Fruit fly (Drosophila melanogaster): ENCODE measurements around the gene CG12994.

Gene CG12994

DNA sequence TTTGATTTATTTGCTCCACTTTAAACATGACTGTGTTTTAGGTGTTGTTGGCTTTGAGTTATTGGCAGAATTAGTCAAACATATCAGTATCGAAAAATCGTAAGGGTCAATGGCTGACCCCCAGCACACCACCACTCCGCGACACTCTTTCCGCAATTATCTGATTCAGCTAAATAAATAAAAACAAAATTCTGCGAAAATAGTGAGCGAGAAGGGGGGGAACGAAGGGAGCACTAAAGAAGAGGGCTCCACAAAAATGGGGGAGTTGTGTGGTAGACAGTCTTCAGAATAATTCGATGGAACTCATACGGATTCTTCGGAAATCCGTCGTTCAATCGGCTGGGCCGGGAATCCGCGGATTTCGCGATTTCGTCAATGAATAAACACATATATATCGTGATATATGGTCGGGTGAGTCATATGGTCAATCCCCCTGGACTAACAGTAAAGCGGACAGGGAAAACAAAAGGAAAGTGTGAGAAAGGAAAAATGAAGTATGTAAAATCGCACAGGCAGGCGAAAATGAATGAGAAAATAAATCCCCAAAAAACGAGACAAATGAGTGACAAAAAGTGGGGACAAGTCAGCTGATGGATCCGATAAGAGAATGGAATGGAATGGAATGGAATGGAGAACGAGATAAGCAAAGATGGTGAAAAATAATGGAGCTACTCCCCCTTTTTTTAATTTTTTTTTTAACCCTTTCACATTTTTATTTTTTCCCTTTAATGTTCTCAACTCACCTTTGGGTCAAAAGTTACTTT, 41.7 kb upstream of the CG12994 start:
- TF ChIP-seq CG32121 (GFP tag; IDR thresholded peaks at IDR 0.05) (no peak), Pif1A (GFP tag; optimal IDR thresholded peaks at IDR 0.05) (no peak), CG4496 (GFP tag; IDR thresholded peaks at IDR 0.05) (no peak)

- TF ChIP-seq CG10348 (GFP tag; IDR thresholded peaks at IDR 0.05): no peak
- no peak for TF ChIP-seq CG8301 (tag; optimal IDR thresholded peaks at IDR 0.05)
- no peak for TF ChIP-seq CG32121 (GFP tag; IDR thresholded peaks at IDR 0.05)
- peak; percentile 21 for TF ChIP-seq CG15710 (tag; optimal IDR thresholded peaks at IDR 0.05)
- no peak for TF ChIP-seq CG17806 (tag; optimal IDR thresholded peaks at IDR 0.05)
- TF ChIP-seq gl (tag; optimal IDR thresholded peaks at IDR 0.05): no peak
- peak; percentile 28 for TF ChIP-seq CG8159 (tag; optimal IDR thresholded peaks at IDR 0.05)
Observed at dm6 chrX:17484152-17484807, 40.5 kb upstream of the CG12994 start.

- TF ChIP-seq D1 (tag; optimal IDR thresholded peaks at IDR 0.05): no peak
- no peak for TF ChIP-seq CG9948 (tag; optimal IDR thresholded peaks at IDR 0.05)
- TF ChIP-seq CG14655 (GFP tag; optimal IDR thresholded peaks at IDR 0.05): no peak
- TF ChIP-seq CG32121 (GFP tag; IDR thresholded peaks at IDR 0.05): no peak
- no peak for TF ChIP-seq CG15710 (tag; optimal IDR thresholded peaks at IDR 0.05)
- TF ChIP-seq Pif1A (GFP tag; optimal IDR thresholded peaks at IDR 0.05): peak; percentile 24
- TF ChIP-seq CG4496 (GFP tag; IDR thresholded peaks at IDR 0.05): 0 out of 3 replicates have a peak, but pooled peaks have one; percentile 21
- no peak for TF ChIP-seq CG8301 (tag; optimal IDR thresholded peaks at IDR 0.05)
- no peak for TF ChIP-seq CG8159 (tag; optimal IDR thresholded peaks at IDR 0.05)
Observed at dm6 chrX:17482808-17483207, 39.0 kb upstream of the CG12994 start.

- no peak for TF ChIP-seq CG4496 (GFP tag; IDR thresholded peaks at IDR 0.05)
- TF ChIP-seq Ets98B (GFP tag; IDR thresholded peaks at IDR 0.05): no peak
- no peak for TF ChIP-seq CG17806 (tag; optimal IDR thresholded peaks at IDR 0.05)
- no peak for TF ChIP-seq Pif1B (GFP tag; optimal IDR thresholded peaks at IDR 0.05)
- TF ChIP-seq Pif1A (GFP tag; optimal IDR thresholded peaks at IDR 0.05): no peak
- TF ChIP-seq CG13204 (GFP tag; optimal IDR thresholded peaks at IDR 0.05): no peak
- no peak for TF ChIP-seq gl (tag; optimal IDR thresholded peaks at IDR 0.05)
- TF ChIP-seq Snoo (tag; optimal IDR thresholded peaks at IDR 0.05): no peak
- TF ChIP-seq CG8159 (tag; optimal IDR thresholded peaks at IDR 0.05): no peak
- no peak for TF ChIP-seq CG34367 (tag; optimal IDR thresholded peaks at IDR 0.05)
- no peak for TF ChIP-seq D1 (tag; optimal IDR thresholded peaks at IDR 0.05)
- no peak for TF ChIP-seq CG9948 (tag; optimal IDR thresholded peaks at IDR 0.05)
- no peak for TF ChIP-seq CG12605 (GFP tag; IDR thresholded peaks at IDR 0.05)
- TF ChIP-seq fd96Ca (GFP tag; IDR thresholded peaks at IDR 0.05): no peak
- no peak for TF ChIP-seq CG15710 (tag; optimal IDR thresholded peaks at IDR 0.05)
- TF ChIP-seq CG10348 (GFP tag; IDR thresholded peaks at IDR 0.05): no peak
- TF ChIP-seq rn (GFP tag; IDR thresholded peaks at IDR 0.05): no peak
- TF ChIP-seq EcR (GFP tag; optimal IDR thresholded peaks at IDR 0.05): no peak
Observed at dm6 chrX:17481659-17482266, 38.0 kb upstream of the CG12994 start.

DNA sequence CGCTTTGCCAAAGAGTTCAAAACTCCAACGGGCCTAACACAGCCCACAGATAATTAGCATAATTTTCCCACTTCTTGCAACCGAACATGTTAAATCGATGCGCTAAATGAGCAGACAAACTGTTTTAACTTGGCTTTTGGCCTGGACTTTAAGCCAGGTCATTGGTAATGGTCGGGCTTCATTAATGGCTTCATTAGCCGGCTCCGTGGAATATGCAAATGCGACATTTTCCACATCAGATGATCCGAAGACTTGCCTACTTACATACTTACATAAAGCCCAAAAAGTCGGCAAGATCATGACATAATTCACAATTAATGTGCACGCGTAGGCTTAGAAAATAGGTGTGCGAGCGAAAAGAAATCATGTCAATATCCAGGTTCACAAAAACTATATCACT, 34.6 kb upstream of the CG12994 start:
- TF ChIP-seq CG14655 (GFP tag; optimal IDR thresholded peaks at IDR 0.05) (no peak), Pif1A (GFP tag; optimal IDR thresholded peaks at IDR 0.05) (no peak), Ets98B (GFP tag; IDR thresholded peaks at IDR 0.05) (no peak), CG13204 (GFP tag; optimal IDR thresholded peaks at IDR 0.05) (no peak), CG15710 (tag; optimal IDR thresholded peaks at IDR 0.05) (no peak), D1 (tag; optimal IDR thresholded peaks at IDR 0.05) (no peak), fd96Ca (GFP tag; IDR thresholded peaks at IDR 0.05) (no peak), CG8159 (tag; optimal IDR thresholded peaks at IDR 0.05) (no peak), EcR (GFP tag; optimal IDR thresholded peaks at IDR 0.05) (no peak), CG32121 (GFP tag; IDR thresholded peaks at IDR 0.05) (no peak), CG9948 (tag; optimal IDR thresholded peaks at IDR 0.05) (no peak), CG34367 (tag; optimal IDR thresholded peaks at IDR 0.05) (no peak), gl (tag; optimal IDR thresholded peaks at IDR 0.05) (no peak), Pif1B (GFP tag; optimal IDR thresholded peaks at IDR 0.05) (no peak), CG17806 (tag; optimal IDR thresholded peaks at IDR 0.05) (no peak), CG12605 (GFP tag; IDR thresholded peaks at IDR 0.05) (no peak), CG10348 (GFP tag; IDR thresholded peaks at IDR 0.05) (no peak), rn (GFP tag; IDR thresholded peaks at IDR 0.05) (no peak), CG4496 (GFP tag; IDR thresholded peaks at IDR 0.05) (no peak), CG8301 (tag; optimal IDR thresholded peaks at IDR 0.05) (no peak)

- no peak for TF ChIP-seq CG13204 (GFP tag; optimal IDR thresholded peaks at IDR 0.05)
- TF ChIP-seq CG15710 (tag; optimal IDR thresholded peaks at IDR 0.05): no peak
- no peak for TF ChIP-seq CG17806 (tag; optimal IDR thresholded peaks at IDR 0.05)
- no peak for TF ChIP-seq EcR (GFP tag; optimal IDR thresholded peaks at IDR 0.05)
- no peak for TF ChIP-seq CG12605 (GFP tag; IDR thresholded peaks at IDR 0.05)
- TF ChIP-seq Snoo (tag; optimal IDR thresholded peaks at IDR 0.05): no peak
- TF ChIP-seq CG8301 (tag; optimal IDR thresholded peaks at IDR 0.05): no peak
- TF ChIP-seq CG10348 (GFP tag; IDR thresholded peaks at IDR 0.05): no peak
- no peak for TF ChIP-seq D1 (tag; optimal IDR thresholded peaks at IDR 0.05)
- no peak for TF ChIP-seq rn (GFP tag; IDR thresholded peaks at IDR 0.05)
- no peak for TF ChIP-seq CG14655 (GFP tag; optimal IDR thresholded peaks at IDR 0.05)
- TF ChIP-seq Pif1A (GFP tag; optimal IDR thresholded peaks at IDR 0.05): no peak
- no peak for TF ChIP-seq CG32121 (GFP tag; IDR thresholded peaks at IDR 0.05)
- no peak for TF ChIP-seq CG8159 (tag; optimal IDR thresholded peaks at IDR 0.05)
- no peak for TF ChIP-seq CG34367 (tag; optimal IDR thresholded peaks at IDR 0.05)
- TF ChIP-seq CG9948 (tag; optimal IDR thresholded peaks at IDR 0.05): no peak
- no peak for TF ChIP-seq CG4496 (GFP tag; IDR thresholded peaks at IDR 0.05)
Observed at dm6 chrX:17476999-17477398, 33.2 kb upstream of the CG12994 start.
